Worm (Caenorhabditis elegans): ENCODE measurements around the gene C05D9.4.

DNA sequence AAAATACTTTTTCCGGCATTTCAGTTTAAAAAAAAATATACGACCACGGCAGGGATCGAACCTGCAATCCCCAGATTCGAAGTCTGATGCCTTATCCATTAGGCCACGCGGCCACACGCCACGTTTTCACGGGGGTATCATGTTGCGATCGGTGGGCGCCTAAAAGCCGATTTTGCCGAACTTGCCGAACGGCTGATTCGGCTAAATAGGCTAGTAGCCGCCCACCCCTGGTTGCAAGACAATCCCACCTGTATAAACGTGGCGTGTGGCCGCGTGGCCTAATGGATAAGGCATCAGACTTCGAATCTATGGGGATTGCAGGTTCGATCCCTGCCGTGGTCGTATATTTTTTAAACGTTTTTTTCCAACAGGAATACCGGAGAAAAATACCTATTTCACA lies 18.7 kb upstream of the C05D9.4 start:
- TF ChIP-seq rnt-1 (tag; optimal IDR thresholded peaks at IDR 0.05) (no peak), pqm-1 (tag; optimal IDR thresholded peaks at IDR 0.05) (no peak), nhr-232 (tag; optimal IDR thresholded peaks at IDR 0.05) (no peak)

All from whole organism, late embryonic.